Fruit fly (Drosophila melanogaster) whole organism: Measurements from ENCODE around the gene GatC.

Experiments
- CG8478 ChIP-seq: fragments of >200 bp; optimal IDR thresholded peaks from 2 replicates; lab custom pipeline; 2018; ENCODE audit warnings: inconsistent platforms
- Dll ChIP-seq: fragments of >200 bp; optimal IDR thresholded peaks from 2 replicates; lab custom pipeline; 2017
- pan ChIP-seq: fragments of >200 bp; optimal IDR thresholded peaks from 2 replicates; lab custom pipeline; 2017
- psq ChIP-seq: fragments of >200 bp; optimal IDR thresholded peaks from 2 replicates; lab custom pipeline; 2017
- usp ChIP-seq: fragments of >200 bp; optimal IDR thresholded peaks from 2 replicates; lab custom pipeline; 2017; ENCODE audit warnings: missing biosample characterization, missing genetic modification characterization, mixed read lengths

DNA sequence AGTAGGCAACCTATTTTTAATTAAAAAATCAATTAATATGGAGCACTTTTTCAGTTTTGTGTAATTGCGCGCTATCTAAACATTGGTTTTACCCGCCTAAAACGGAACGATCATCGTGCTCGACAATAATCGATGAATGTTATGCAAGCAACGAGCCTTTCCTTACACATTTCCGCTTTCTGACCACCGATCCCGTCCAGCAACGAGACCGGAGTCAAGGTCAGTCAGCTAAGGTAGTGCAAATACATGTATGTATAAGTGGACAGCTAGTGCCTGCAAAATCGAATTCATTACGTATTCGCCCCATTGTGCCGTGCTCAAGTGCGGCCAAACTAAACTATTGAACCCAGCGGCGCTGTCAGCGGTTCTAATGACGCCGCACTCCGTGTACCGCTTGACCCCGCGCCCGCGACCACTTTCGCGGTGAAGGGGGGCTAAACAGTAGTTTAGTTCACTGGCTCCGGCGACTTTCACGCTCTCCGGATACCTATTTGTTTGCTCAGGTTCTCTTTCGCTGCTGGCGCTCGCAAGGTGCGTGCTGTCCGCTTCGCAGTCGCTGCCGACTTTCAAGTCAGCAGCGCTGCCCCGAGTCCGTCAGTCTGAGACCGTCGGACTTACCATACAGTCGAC, 29.8 kb downstream of the GatC start, which contains the start of gene CAH1:
- TF ChIP-seq usp (GFP tag; lab: Kevin White, UChicago) (no peak), psq (lab: Kevin White, UChicago) (no peak), CG8478 (lab: Kevin White, UChicago) (no peak), Dll (lab: Kevin White, UChicago) (no peak), pan (no peak)
